Fruit fly (Drosophila melanogaster) whole organism, adult: ENCODE results near the gene Tmx3.
A peak's percentile ranks its signal among the peaks of the same experiment; 100 is the strongest.

Source experiments
- CG11617 ChIP-seq: fragments of 200-800 bp; sonication (Bioruptor generic); optimal IDR thresholded peaks from 2 replicates; lab custom pipeline; 2017; ENCODE audit warnings: mild to moderate bottlenecking, missing biosample characterization, missing genetic modification reagents, missing genetic modification characterization
- CG12768 ChIP-seq: fragments of 200-800 bp; sonication (Bioruptor generic); optimal IDR thresholded peaks from 2 replicates; lab custom pipeline; 2017; ENCODE audit warnings: missing biosample characterization, missing genetic modification characterization, mild to moderate bottlenecking, moderate library complexity, missing genetic modification reagents
- CG14711 ChIP-seq: fragments of 200-800 bp; sonication (Bioruptor generic); optimal IDR thresholded peaks from 2 replicates; lab custom pipeline; 2018; ENCODE audit warnings: missing biosample characterization, mild to moderate bottlenecking, missing genetic modification characterization, moderate library complexity
- CG1620 ChIP-seq: fragments of 200-800 bp; sonication (Bioruptor generic); optimal IDR thresholded peaks from 2 replicates; lab custom pipeline; 2016; ENCODE audit warnings: missing biosample characterization, missing genetic modification characterization
- CG33017 ChIP-seq: fragments of 200-800 bp; sonication (Bioruptor generic); optimal IDR thresholded peaks from 2 replicates; lab custom pipeline; 2018; ENCODE audit warnings: missing biosample characterization, mild to moderate bottlenecking, missing genetic modification characterization, moderate library complexity
- CG5204 ChIP-seq: fragments of 200-800 bp; sonication (Bioruptor generic); optimal IDR thresholded peaks from 2 replicates; lab custom pipeline; 2016; ENCODE audit warnings: missing biosample characterization, missing genetic modification characterization
- CG7045 ChIP-seq: fragments of 200-800 bp; sonication (Bioruptor generic); optimal IDR thresholded peaks from 2 replicates; lab custom pipeline; 2017; ENCODE audit warnings: missing biosample characterization, mild to moderate bottlenecking, missing genetic modification characterization
- CG7101 ChIP-seq: fragments of 200-800 bp; sonication (Bioruptor generic); optimal IDR thresholded peaks from 2 replicates; lab custom pipeline; 2018; ENCODE audit warnings: missing biosample characterization, mild to moderate bottlenecking, missing genetic modification characterization, moderate library complexity
- Clk ChIP-seq: fragments of 200-800 bp; sonication (Bioruptor generic); optimal IDR thresholded peaks from 2 replicates; lab custom pipeline; 2017; ENCODE audit warnings: missing biosample characterization, missing genetic modification characterization
- Crg-1 ChIP-seq: fragments of 200-800 bp; sonication (Bioruptor generic); optimal IDR thresholded peaks from 2 replicates; lab custom pipeline; 2016; ENCODE audit warnings: missing biosample characterization, missing genetic modification characterization
- Hr96 ChIP-seq: fragments of 200-800 bp; sonication (Bioruptor generic); optimal IDR thresholded peaks from 2 replicates; lab custom pipeline; 2016; ENCODE audit warnings: missing biosample characterization, missing genetic modification characterization
- Mnt ChIP-seq: fragments of 200-800 bp; sonication (Bioruptor generic); optimal IDR thresholded peaks from 2 replicates; lab custom pipeline; 2016; ENCODE audit warnings: missing biosample characterization, mild to moderate bottlenecking, missing genetic modification characterization
- bab1 ChIP-seq: fragments of 200-800 bp; sonication (Bioruptor generic); optimal IDR thresholded peaks from 3 replicates; lab custom pipeline; 2019; ENCODE audit warnings: missing biosample characterization, mild to moderate bottlenecking, missing genetic modification characterization, moderate library complexity
- cic ChIP-seq: fragments of 200-800 bp; sonication (Bioruptor generic); optimal IDR thresholded peaks from 2 replicates; lab custom pipeline; 2017; ENCODE audit warnings: missing biosample characterization, mild to moderate bottlenecking, missing genetic modification characterization, moderate library complexity
- cnc ChIP-seq, 2 experiments: fragments of >200 bp; optimal IDR thresholded peaks; 2 replicates each; lab custom pipeline; 2017
- kay ChIP-seq: fragments of 200-800 bp; sonication (Bioruptor generic); peaks from one replicate; lab custom pipeline; 2016; ENCODE audit warnings: missing biosample characterization, missing genetic modification characterization, borderline replicate concordance
- ovo ChIP-seq: fragments of 200-800 bp; sonication (Bioruptor generic); optimal IDR thresholded peaks from 2 replicates; lab custom pipeline; 2016; ENCODE audit warnings: missing biosample characterization, missing genetic modification characterization
- pad ChIP-seq: fragments of 200-800 bp; sonication (Bioruptor generic); optimal IDR thresholded peaks from 3 replicates; lab custom pipeline; 2017; ENCODE audit warnings: missing biosample characterization, missing genetic modification characterization, mild to moderate bottlenecking, moderate library complexity, missing genetic modification reagents
- tj ChIP-seq: fragments of 200-800 bp; sonication (Bioruptor generic); optimal IDR thresholded peaks from 3 replicates; lab custom pipeline; 2017; ENCODE audit warnings: missing biosample characterization, mild to moderate bottlenecking, missing genetic modification characterization, moderate library complexity
- toe ChIP-seq: fragments of 200-800 bp; sonication (Bioruptor generic); optimal IDR thresholded peaks from 2 replicates; lab custom pipeline; 2016; ENCODE audit warnings: missing biosample characterization, missing genetic modification characterization

Tmx3 gene

dm6 chr3L:16215411-16215810 lies 13.5 kb upstream of the Tmx3 start:
- TF ChIP-seq CG5204 (no peak), CG7101 (tag; lab: Kevin White, UChicago) (no peak), Mnt (no peak), CG33017 (no peak), ovo (GFP tag; lab: Kevin White, UChicago) (no peak), tj (GFP tag; lab: Kevin White, UChicago) (no peak), CG12768 (GFP tag; lab: Kevin White, UChicago) (no peak), CG11617 (GFP tag; lab: Kevin White, UChicago) (no peak), cic (GFP tag; lab: Kevin White, UChicago) (no peak), cnc (optimal IDR thresholded peaks at IDR 0.05; lab: Kevin White, UChicago) (no peak), toe (GFP tag; lab: Kevin White, UChicago) (no peak), kay (GFP tag; lab: Kevin White, UChicago) (no peak), Crg-1 (GFP tag; lab: Kevin White, UChicago) (no peak), bab1 (no peak), CG7045 (GFP tag; lab: Kevin White, UChicago) (no peak), CG14711 (tag; lab: Kevin White, UChicago) (no peak), pad (GFP tag; lab: Kevin White, UChicago) (no peak), Clk (no peak), Hr96 (no peak), CG1620 (GFP tag; lab: Kevin White, UChicago) (no peak)

dm6 chr3L:16215816-16216215 lies 13.1 kb upstream of the Tmx3 start:
- TF ChIP-seq Mnt (no peak), CG1620 (GFP tag; lab: Kevin White, UChicago) (no peak), CG14711 (tag; lab: Kevin White, UChicago) (no peak), Crg-1 (GFP tag; lab: Kevin White, UChicago) (no peak), CG7045 (GFP tag; lab: Kevin White, UChicago) (no peak), toe (GFP tag; lab: Kevin White, UChicago) (no peak), CG12768 (GFP tag; lab: Kevin White, UChicago) (no peak), Clk (no peak), ovo (GFP tag; lab: Kevin White, UChicago) (no peak), CG7101 (tag; lab: Kevin White, UChicago) (no peak), cic (GFP tag; lab: Kevin White, UChicago) (no peak), CG11617 (GFP tag; lab: Kevin White, UChicago) (no peak), tj (GFP tag; lab: Kevin White, UChicago) (no peak), bab1 (no peak), pad (GFP tag; lab: Kevin White, UChicago) (no peak), CG5204 (no peak), Hr96 (no peak), cnc (optimal IDR thresholded peaks at IDR 0.05; lab: Kevin White, UChicago) (no peak), CG33017 (no peak)

- TF ChIP-seq CG14711 (tag; lab: Kevin White, UChicago) (no peak), cic (GFP tag; lab: Kevin White, UChicago) (no peak), CG7101 (tag; lab: Kevin White, UChicago) (no peak), bab1 (no peak)
Measured at dm6 chr3L:16217203-16217602, 11.7 kb upstream of the Tmx3 start, which contains the start of gene CG13073. Gene CG13073, minus strand, starts transcription at chr3L:16217303.

- peak; percentile 39 for TF ChIP-seq kay (GFP tag; lab: Kevin White, UChicago)
- TF ChIP-seq Mnt: no peak
Measured at dm6 chr3L:16217935-16218334, 11.0 kb upstream of the Tmx3 start.

dm6 chr3L:16221278-16221677 lies 7.6 kb upstream of the Tmx3 start:
- TF ChIP-seq kay (GFP tag; lab: Kevin White, UChicago) (no peak), CG14711 (tag; lab: Kevin White, UChicago) (no peak), Hr96 (no peak), Mnt (no peak), CG5204 (no peak), CG12768 (GFP tag; lab: Kevin White, UChicago) (no peak), tj (GFP tag; lab: Kevin White, UChicago) (no peak), CG7101 (tag; lab: Kevin White, UChicago) (no peak), bab1 (no peak), CG11617 (GFP tag; lab: Kevin White, UChicago) (no peak)

- TF ChIP-seq tj (GFP tag; lab: Kevin White, UChicago) (no peak), CG7045 (GFP tag; lab: Kevin White, UChicago) (no peak), ovo (GFP tag; lab: Kevin White, UChicago) (no peak), Crg-1 (GFP tag; lab: Kevin White, UChicago) (no peak), CG12768 (GFP tag; lab: Kevin White, UChicago) (no peak), toe (GFP tag; lab: Kevin White, UChicago) (no peak), kay (GFP tag; lab: Kevin White, UChicago) (no peak), Clk (no peak), CG5204 (no peak), CG14711 (tag; lab: Kevin White, UChicago) (no peak), Mnt (no peak), cic (GFP tag; lab: Kevin White, UChicago) (no peak), CG1620 (GFP tag; lab: Kevin White, UChicago) (no peak)
Measured at dm6 chr3L:16221800-16222199, 7.1 kb upstream of the Tmx3 start.

- TF ChIP-seq CG12768 (GFP tag; lab: Kevin White, UChicago) (no peak), pad (GFP tag; lab: Kevin White, UChicago) (no peak), CG11617 (GFP tag; lab: Kevin White, UChicago) (no peak), bab1 (no peak), CG5204 (no peak), cic (GFP tag; lab: Kevin White, UChicago) (no peak), CG14711 (tag; lab: Kevin White, UChicago) (no peak)
Measured at dm6 chr3L:16225175-16225574, 3.7 kb upstream of the Tmx3 start.
